Worm (Caenorhabditis elegans) whole organism, L1 larva: ENCODE measurements around the gene tbx-8.
A peak's percentile ranks its signal among the peaks of the same experiment; 100 is the strongest.

Experiments
- C16A3.4 ChIP-seq: fragments of 150-350 bp; optimal IDR thresholded peaks from 2 replicates; lab custom pipeline; 2014; ENCODE audit warnings: missing biosample characterization, missing genetic modification characterization
- F16B12.6 ChIP-seq: fragments of 150-350 bp; optimal IDR thresholded peaks from 2 replicates; lab custom pipeline; 2014; ENCODE audit warnings: missing biosample characterization, missing genetic modification characterization
- Y116A8C.19 ChIP-seq: sonication (generic microtip); optimal IDR thresholded peaks from 2 replicates; lab custom pipeline; 2016; ENCODE audit warnings: missing compliant biosample characterization, missing genetic modification characterization, borderline replicate concordance
- aha-1 ChIP-seq: fragments of 150-350 bp; optimal IDR thresholded peaks from 2 replicates; lab custom pipeline; 2014; ENCODE audit warnings: missing biosample characterization, missing genetic modification characterization
- alr-1 ChIP-seq: fragments of 200-800 bp; sonication (Bioruptor generic); optimal IDR thresholded peaks from 2 replicates; lab custom pipeline; 2018; ENCODE audit warnings: borderline replicate concordance, mild to moderate bottlenecking, missing genetic modification characterization, missing compliant biosample characterization
- aly-2 ChIP-seq: fragments of 150-350 bp; optimal IDR thresholded peaks from 2 replicates; lab custom pipeline; 2014; ENCODE audit warnings: missing biosample characterization, missing genetic modification characterization
- ceh-63 ChIP-seq: fragments of 200-800 bp; sonication (Bioruptor generic); optimal IDR thresholded peaks from 2 replicates; lab custom pipeline; 2018; ENCODE audit warnings: mild to moderate bottlenecking, missing genetic modification characterization, missing compliant biosample characterization
- ces-1 ChIP-seq: fragments of 150-350 bp; optimal IDR thresholded peaks from 2 replicates; lab custom pipeline; 2014; ENCODE audit warnings: missing biosample characterization, missing genetic modification reagents, missing genetic modification characterization
- efl-1 ChIP-seq, 4 experiments: fragments of 150-350 bp; optimal IDR thresholded peaks in 3 of 4; peaks in 1 of 4; 1 replicate in 1 of 4; 2 replicates in 3 of 4; lab custom pipeline; 2014; ENCODE audit warnings: missing biosample characterization in 2 of 4, missing genetic modification characterization in 2 of 4, missing genetic modification reagents in 2 of 4
- efl-3 ChIP-seq: fragments of 200-800 bp; sonication (Bioruptor generic); optimal IDR thresholded peaks from 2 replicates; lab custom pipeline; 2018; ENCODE audit warnings: mild to moderate bottlenecking, missing genetic modification characterization, missing compliant biosample characterization
- egl-13 ChIP-seq: sonication (generic microtip); optimal IDR thresholded peaks from 2 replicates; lab custom pipeline; 2016; ENCODE audit warnings: missing genotype, missing genetic modification reagents, missing genetic modification characterization, missing compliant biosample characterization
- egl-27 ChIP-seq, 2 experiments: fragments of 150-350 bp in 1 of 2; sonication (generic microtip); optimal IDR thresholded peaks; 3 replicates each; lab custom pipeline; 2017 to 2018; ENCODE audit warnings: missing biosample characterization in 2 of 2, missing genetic modification characterization in 2 of 2, missing genetic modification reagents in 2 of 2
- elt-2 ChIP-seq: sonication (generic microtip); optimal IDR thresholded peaks from 2 replicates; lab custom pipeline; 2016; ENCODE audit warnings: missing genetic modification characterization, mild to moderate bottlenecking, inconsistent platforms, missing compliant biosample characterization, missing genetic modification reagents
- elt-3 ChIP-seq, 6 experiments: fragments of 150-350 bp in 1 of 6; sonication (generic microtip); optimal IDR thresholded peaks; 2 replicates each; lab custom pipeline; 2017 to 2018; ENCODE audit warnings: missing biosample characterization in 6 of 6, missing genetic modification characterization in 6 of 6, inconsistent platforms in 1 of 6
- ets-5 ChIP-seq: fragments of 200-800 bp; sonication (Bioruptor generic); IDR thresholded peaks from 2 replicates; pipeline ENCODE4 v1.3.6; 2022; ENCODE audit warnings: missing genetic modification characterization, missing compliant biosample characterization
- irx-1 ChIP-seq: sonication (generic microtip); optimal IDR thresholded peaks from 2 replicates; lab custom pipeline; 2016; ENCODE audit warnings: missing genetic modification characterization, missing compliant biosample characterization
- isw-1 ChIP-seq: fragments of 200-800 bp; sonication (Bioruptor generic); IDR thresholded peaks from 2 replicates; pipeline ENCODE4 v1.3.6; 2022; ENCODE audit warnings: missing genetic modification characterization, missing compliant biosample characterization
- jun-1 ChIP-seq: fragments of 150-350 bp; optimal IDR thresholded peaks from 2 replicates; lab custom pipeline; 2014; ENCODE audit warnings: missing biosample characterization, missing genetic modification reagents, missing genetic modification characterization
- lin-35 ChIP-seq, 2 experiments: fragments of 150-350 bp; optimal IDR thresholded peaks; 2 replicates each; lab custom pipeline; 2014; ENCODE audit warnings: missing biosample characterization in 2 of 2, missing genetic modification characterization in 2 of 2, missing genetic modification reagents in 2 of 2
- lsy-2 ChIP-seq, 2 experiments: fragments of 150-350 bp; optimal IDR thresholded peaks; 2 replicates each; lab custom pipeline; 2014; ENCODE audit warnings: missing biosample characterization in 2 of 2, missing genetic modification characterization in 2 of 2
- mab-9 ChIP-seq: fragments of 200-800 bp; sonication (Bioruptor generic); IDR thresholded peaks from 2 replicates; pipeline ENCODE4 v1.3.6; 2022; ENCODE audit warnings: missing genetic modification reagents, missing genetic modification characterization, missing compliant biosample characterization
- mdl-1 ChIP-seq, 2 experiments: fragments of 150-350 bp; optimal IDR thresholded peaks; 2 replicates each; lab custom pipeline; 2014 to 2017; ENCODE audit warnings: missing biosample characterization in 2 of 2, missing genetic modification characterization in 2 of 2, inconsistent platforms in 1 of 2
- mef-2 ChIP-seq: fragments of 150-350 bp; optimal IDR thresholded peaks from 2 replicates; lab custom pipeline; 2014; ENCODE audit warnings: missing biosample characterization, missing genetic modification characterization
- mep-1 ChIP-seq: fragments of 150-350 bp; optimal IDR thresholded peaks from 2 replicates; lab custom pipeline; 2014; ENCODE audit warnings: missing biosample characterization, missing genetic modification characterization
- nhr-11 ChIP-seq: fragments of 150-350 bp; optimal IDR thresholded peaks from 2 replicates; lab custom pipeline; 2014; ENCODE audit warnings: missing biosample characterization, missing genetic modification characterization
- nhr-12 ChIP-seq: sonication (generic microtip); optimal IDR thresholded peaks from 2 replicates; lab custom pipeline; 2017; ENCODE audit warnings: missing biosample characterization, missing genetic modification characterization
- nhr-20 ChIP-seq: sonication (generic microtip); optimal IDR thresholded peaks from 2 replicates; lab custom pipeline; 2016; ENCODE audit warnings: mild to moderate bottlenecking, missing genetic modification characterization, missing compliant biosample characterization
- nhr-237 ChIP-seq: fragments of 150-350 bp; optimal IDR thresholded peaks from 2 replicates; lab custom pipeline; 2014; ENCODE audit warnings: missing biosample characterization, missing genetic modification characterization
- nhr-71 ChIP-seq: sonication (generic microtip); optimal IDR thresholded peaks from 2 replicates; lab custom pipeline; 2016; ENCODE audit warnings: mild to moderate bottlenecking, missing genetic modification characterization, moderate library complexity, missing compliant biosample characterization
- nhr-76 ChIP-seq: sonication (generic microtip); optimal IDR thresholded peaks from 2 replicates; lab custom pipeline; 2017; ENCODE audit warnings: missing biosample characterization, missing genetic modification characterization
- pax-3 ChIP-seq: fragments of 200-800 bp; sonication (Bioruptor generic); optimal IDR thresholded peaks from 2 replicates; lab custom pipeline; 2018; ENCODE audit warnings: mild to moderate bottlenecking, missing genetic modification characterization, moderate library complexity, missing compliant biosample characterization
- rnt-1 ChIP-seq: sonication (generic microtip); optimal IDR thresholded peaks from 2 replicates; lab custom pipeline; 2016; ENCODE audit warnings: mild to moderate bottlenecking, missing genetic modification characterization, moderate library complexity, missing compliant biosample characterization
- snpc-4 ChIP-seq: fragments of 150-350 bp; optimal IDR thresholded peaks from 2 replicates; lab custom pipeline; 2014; ENCODE audit warnings: missing biosample characterization, missing genetic modification characterization
- snu-23 ChIP-seq: sonication (generic microtip); optimal IDR thresholded peaks from 2 replicates; lab custom pipeline; 2016; ENCODE audit warnings: missing genetic modification characterization, missing compliant biosample characterization
- sox-4 ChIP-seq: sonication (generic microtip); optimal IDR thresholded peaks from 2 replicates; lab custom pipeline; 2016; ENCODE audit warnings: missing genetic modification characterization, missing compliant biosample characterization
- sup-37 ChIP-seq: fragments of 200-800 bp; sonication (Bioruptor generic); optimal IDR thresholded peaks from 2 replicates; lab custom pipeline; 2018; ENCODE audit warnings: mild to moderate bottlenecking, missing genetic modification characterization, missing compliant biosample characterization
- swsn-7 ChIP-seq: sonication (generic microtip); optimal IDR thresholded peaks from 2 replicates; lab custom pipeline; 2016; ENCODE audit warnings: missing genetic modification characterization, missing compliant biosample characterization
- tbx-2 ChIP-seq: sonication (generic microtip); optimal IDR thresholded peaks from 2 replicates; lab custom pipeline; 2016; ENCODE audit warnings: missing genetic modification characterization, missing compliant biosample characterization
- tlp-1 ChIP-seq: fragments of 150-350 bp; optimal IDR thresholded peaks from 2 replicates; lab custom pipeline; 2014; ENCODE audit warnings: missing biosample characterization, missing genetic modification characterization
- unc-130 ChIP-seq: fragments of 150-350 bp; optimal IDR thresholded peaks from 2 replicates; lab custom pipeline; 2017; ENCODE audit warnings: missing biosample characterization, missing genetic modification characterization, inconsistent platforms
- unc-30 ChIP-seq: sonication (generic microtip); optimal IDR thresholded peaks from 2 replicates; lab custom pipeline; 2017; ENCODE audit warnings: missing biosample characterization, missing genetic modification characterization
- unc-62 ChIP-seq: fragments of 150-350 bp; optimal IDR thresholded peaks from 2 replicates; lab custom pipeline; 2014; ENCODE audit warnings: missing biosample characterization, missing genetic modification reagents, missing genetic modification characterization
- unc-98 ChIP-seq: fragments of 200-800 bp; sonication (Bioruptor generic); IDR thresholded peaks from 2 replicates; pipeline ENCODE4 v1.3.6; 2022; ENCODE audit warnings: missing genetic modification characterization, missing compliant biosample characterization
- xbp-1 ChIP-seq: sonication (generic microtip); optimal IDR thresholded peaks from 2 replicates; lab custom pipeline; 2016; ENCODE audit warnings: missing genetic modification characterization, missing compliant biosample characterization
- zag-1 ChIP-seq: fragments of 150-350 bp; optimal IDR thresholded peaks from 2 replicates; lab custom pipeline; 2014; ENCODE audit warnings: missing biosample characterization, missing genetic modification characterization
- zip-4 ChIP-seq: fragments of 200-800 bp; sonication (Bioruptor generic); optimal IDR thresholded peaks from 2 replicates; lab custom pipeline; 2018; ENCODE audit warnings: mild to moderate bottlenecking, missing genetic modification characterization, moderate library complexity, missing compliant biosample characterization

The tbx-8 gene

ce11 chrIII:10331232-10331631, 15.9 kb upstream of the tbx-8 start (continued):
- TF ChIP-seq sup-37 (GFP tag; lab: Kevin White, UChicago) (no peak), tlp-1 (tag; lab: Kevin White, UChicago) (no peak), snu-23 (GFP tag; lab: Kevin White, UChicago) (peak; percentile 14), egl-27 (tag; optimal IDR thresholded peaks at IDR 0.05; lab: Kevin White, UChicago) (no peak), mep-1 (tag; lab: Kevin White, UChicago) (peak; percentile 38), nhr-11 (tag; lab: Kevin White, UChicago) (no peak)

ce11 chrIII:10332560-10332959, 14.6 kb upstream of the tbx-8 start, which contains the start of gene T07C4.12:
TSS of gene T07C4.12 (minus strand) at chrIII:10332660.
- TF ChIP-seq lin-35 (GFP tag; optimal IDR thresholded peaks at IDR 0.05; lab: Kevin White, UChicago): no peak
- TF ChIP-seq C16A3.4: no peak
- no peak for TF ChIP-seq nhr-237 (tag; lab: Kevin White, UChicago)
- TF ChIP-seq unc-30 (tag; lab: Kevin White, UChicago): no peak

- TF ChIP-seq efl-1 (optimal IDR thresholded peaks at IDR 0.05; lab: Kevin White, UChicago): peak; percentile 87 to 89
- peak; percentile 84 to 99 for TF ChIP-seq efl-1 (GFP tag; optimal IDR thresholded peaks at IDR 0.05 in 1 of 2; lab: Kevin White, UChicago)
- peak; percentile 72 for TF ChIP-seq C16A3.4
- TF ChIP-seq aha-1 (tag; lab: Kevin White, UChicago): peak; percentile 81
- TF ChIP-seq nhr-12 (tag; lab: Kevin White, UChicago): no peak
- peak; percentile 85 for TF ChIP-seq tbx-2
- TF ChIP-seq Y116A8C.19: no peak
- peak; percentile 95 for TF ChIP-seq mep-1 (tag; lab: Kevin White, UChicago)
- TF ChIP-seq nhr-237 (tag; lab: Kevin White, UChicago): no peak
- TF ChIP-seq rnt-1 (tag; lab: Kevin White, UChicago): peak; percentile 96
- TF ChIP-seq mab-9 (GFP tag; lab: Robert Waterston, UW): peak; percentile 81
- peak; percentile 89 for TF ChIP-seq irx-1 (tag; lab: Kevin White, UChicago)
- peak; percentile 86 for TF ChIP-seq xbp-1 (tag; lab: Kevin White, UChicago)
- TF ChIP-seq unc-130 (tag; lab: Kevin White, UChicago): peak; percentile 29
- TF ChIP-seq elt-3 (tag; optimal IDR thresholded peaks at IDR 0.05; lab: Kevin White, UChicago): peak in 2 of 6 experiments; percentile 73 to 76
- TF ChIP-seq nhr-76 (tag; lab: Kevin White, UChicago): no peak
- TF ChIP-seq snu-23 (GFP tag; lab: Kevin White, UChicago): peak; percentile 93
- peak in 1 of 2 experiments; percentile 77 for TF ChIP-seq mdl-1 (tag; optimal IDR thresholded peaks at IDR 0.05; lab: Kevin White, UChicago)
- peak; percentile 63 for TF ChIP-seq egl-13 (tag; lab: Kevin White, UChicago)
- TF ChIP-seq alr-1 (tag; lab: Kevin White, UChicago): no peak
- peak; percentile 80 for TF ChIP-seq zip-4
- TF ChIP-seq ces-1 (GFP tag; lab: Kevin White, UChicago): no peak
- TF ChIP-seq zag-1: no peak
- no peak for TF ChIP-seq ets-5 (GFP tag; lab: Robert Waterston, UW)
- TF ChIP-seq unc-98 (GFP tag; lab: Robert Waterston, UW): no peak; the same call in 1 of the 2 replicates
- TF ChIP-seq sup-37 (GFP tag; lab: Kevin White, UChicago): peak; percentile 81
- no peak for TF ChIP-seq unc-30 (tag; lab: Kevin White, UChicago)
- TF ChIP-seq efl-3 (GFP tag; lab: Kevin White, UChicago): no peak
- TF ChIP-seq swsn-7 (tag; lab: Kevin White, UChicago): peak; percentile 89
- peak; percentile 76 for TF ChIP-seq F16B12.6 (tag; lab: Kevin White, UChicago)
- TF ChIP-seq elt-2 (tag; lab: Kevin White, UChicago): peak; percentile 84
- TF ChIP-seq isw-1: peak; percentile 78
- peak; percentile 76 for TF ChIP-seq pax-3
- TF ChIP-seq mef-2 (tag; lab: Kevin White, UChicago): no peak
- TF ChIP-seq nhr-71 (tag; lab: Kevin White, UChicago): peak; percentile 93
- TF ChIP-seq sox-4 (tag; lab: Kevin White, UChicago): peak; percentile 41
- TF ChIP-seq aly-2: peak; percentile 51
- TF ChIP-seq nhr-20 (tag; lab: Kevin White, UChicago): peak; percentile 88
- TF ChIP-seq ceh-63: no peak
- TF ChIP-seq unc-62 (GFP tag; lab: Kevin White, UChicago): no peak
- TF ChIP-seq jun-1: peak; percentile 84
- TF ChIP-seq lsy-2 (tag; optimal IDR thresholded peaks at IDR 0.05; lab: Kevin White, UChicago): peak; percentile 90 to 93
- peak; percentile 82 for TF ChIP-seq snpc-4 (tag; lab: Kevin White, UChicago)
Measured at ce11 chrIII:10333961-10334542, 13.1 kb upstream of the tbx-8 start, which contains the start of the genes jmjd-4 and mev-1. TSS of gene jmjd-4 (minus strand) at chrIII:10334018. TSS of gene mev-1 (plus strand) at chrIII:10334277.
